Fruit fly (Drosophila melanogaster): ENCODE measurements around the gene Syn.

- TF ChIP-seq pan (optimal IDR thresholded peaks at IDR 0.05) (no peak), jim (GFP tag; optimal IDR thresholded peaks at IDR 0.05) (no peak), rgr (GFP tag; optimal IDR thresholded peaks at IDR 0.05) (peak; percentile 50)
Observed at dm6 chr3R:10213430-10213829, 22.9 kb downstream of the Syn start.
